Worm (Caenorhabditis elegans): ENCODE results near the gene srsx-38.
"Not testable (repeated sequence)": the region's sequence is repeated elsewhere in the genome, so short reads cannot be mapped to it uniquely, and the experiment has no call there.

Gene srsx-38

DNA sequence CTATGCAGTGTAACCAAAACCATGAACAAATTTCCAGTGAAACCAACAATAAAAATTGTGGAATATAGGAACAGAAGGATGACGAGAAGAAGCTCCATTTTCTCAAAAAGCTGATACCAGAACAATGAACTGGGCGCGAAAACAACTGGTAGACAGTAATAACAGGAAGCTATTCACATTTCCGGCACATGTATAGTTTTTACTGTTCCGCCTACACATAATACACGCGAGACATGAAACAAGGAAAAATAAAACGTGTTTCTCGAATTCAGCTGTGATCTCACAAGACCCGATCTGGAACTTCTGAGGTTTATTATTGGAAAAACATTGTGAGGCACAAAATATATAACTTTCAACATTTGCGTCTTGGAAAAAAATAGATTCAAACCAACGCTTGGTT lies 2.2 kb upstream of the srsx-38 start, which contains the start of gene srsx-36:
srsx-36 (minus strand) TSS at position 101 of the 400 bp plus-strand sequence.
- no peak for TF ChIP-seq C17E4.6 (GFP tag; IDR thresholded peaks at IDR 0.05)

DNA sequence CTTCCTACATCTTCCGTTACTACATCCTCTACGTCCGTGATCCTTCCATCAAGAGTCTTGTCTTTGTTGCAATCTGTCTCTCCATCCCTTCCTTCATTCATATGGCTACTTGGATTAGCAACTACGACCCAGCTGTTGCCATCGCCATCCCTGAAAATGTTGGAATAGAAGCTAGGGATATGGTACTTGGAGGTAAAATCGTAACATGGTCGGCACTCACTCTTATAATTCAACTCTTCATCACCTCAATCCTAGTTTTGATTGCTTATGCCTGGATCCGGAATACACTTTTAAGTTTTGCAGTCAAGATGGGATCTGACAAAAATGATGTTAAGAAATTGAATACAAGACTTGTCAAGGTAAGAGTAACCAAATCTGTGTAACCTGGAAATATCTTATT lies 3.6 kb downstream of the srsx-38 start, which contains the start of gene T26E4.18:
T26E4.18 (minus strand) TSS at position 101 of the 400 bp plus-strand sequence.
- TF ChIP-seq Y79H2A.3 (GFP tag; conservative IDR thresholded peaks at IDR 0.05); akir-1 (GFP tag; optimal IDR thresholded peaks at IDR 0.05); ekl-4 (GFP tag; IDR thresholded peaks at IDR 0.05): not testable (repeated sequence)

DNA sequence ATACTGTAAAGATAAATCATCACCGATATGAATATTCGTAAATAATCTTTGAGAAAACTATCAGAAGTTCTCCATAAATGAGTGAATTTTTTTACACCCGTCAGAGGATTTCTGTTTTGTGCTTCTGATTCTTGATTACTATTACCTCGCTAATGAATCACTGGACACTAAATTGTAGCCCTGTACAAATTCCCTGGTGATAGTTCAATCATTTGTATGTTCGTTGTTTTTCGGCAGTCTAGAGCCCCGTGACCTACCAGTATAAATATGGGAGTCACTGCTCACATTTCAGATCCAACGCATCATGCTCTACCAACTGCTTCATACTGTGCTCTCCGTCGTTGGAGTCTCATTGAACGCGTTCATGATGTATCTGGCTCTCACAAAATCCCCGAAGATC lies 4.2 kb downstream of the srsx-38 start, which contains the start of gene srd-27:
srd-27 (plus strand) TSS at position 301 of the 400 bp plus-strand sequence.
- TF ChIP-seq T26A5.8 (tag; optimal IDR thresholded peaks at IDR 0.05); rcor-1 (GFP tag; IDR thresholded peaks at IDR 0.05); F49E8.2 (tag; optimal IDR thresholded peaks at IDR 0.05; ENCODE audit: insufficient read depth): not testable (repeated sequence)

DNA sequence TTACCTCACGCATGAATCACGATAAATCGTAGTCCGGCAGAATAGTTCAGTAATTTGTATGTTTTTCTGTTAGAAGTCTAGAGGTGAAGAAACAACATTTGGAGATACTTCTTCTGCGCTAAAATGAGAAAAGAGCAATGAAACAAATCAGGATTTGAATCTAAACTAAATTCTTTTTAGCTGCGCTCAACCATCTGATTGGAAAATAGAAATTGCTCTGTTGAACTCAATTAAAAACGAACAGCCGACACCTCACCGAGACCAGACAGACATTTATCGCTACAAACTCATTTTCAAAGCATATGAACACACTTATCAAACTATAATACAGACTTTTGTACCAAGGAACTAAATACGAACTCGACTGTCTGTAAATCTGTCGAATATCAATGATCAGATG lies 4.7 kb downstream of the srsx-38 start, which contains the start of gene T26E4.9:
T26E4.9 (minus strand) TSS at position 101 of the 400 bp plus-strand sequence.
- TF ChIP-seq nfyb-1 (GFP tag; IDR thresholded peaks at IDR 0.05); nhr-90 (tag; optimal IDR thresholded peaks at IDR 0.05); nhr-80 (tag; optimal IDR thresholded peaks at IDR 0.05): not testable (repeated sequence)

DNA sequence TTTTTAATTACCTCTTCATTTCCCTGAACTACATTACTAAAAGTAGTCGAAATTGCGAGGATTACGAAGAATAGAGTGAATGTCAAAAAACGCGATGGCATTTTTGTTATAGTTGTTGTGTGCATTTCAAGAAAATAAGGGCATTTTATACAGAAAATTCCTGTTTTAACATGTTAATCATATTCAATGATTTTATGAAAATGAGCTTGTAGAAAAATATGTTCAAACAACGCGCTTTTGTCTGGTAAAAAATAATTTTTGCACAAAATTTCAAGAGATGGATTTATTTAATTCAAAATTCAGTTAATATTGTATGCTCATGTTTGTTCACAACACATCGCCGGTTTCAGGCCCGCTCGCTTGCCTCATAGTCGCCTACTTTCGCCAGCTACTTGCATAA lies 9.2 kb downstream of the srsx-38 start, which contains the start of gene T26E4.10:
T26E4.10 (minus strand) TSS at position 101 of the 400 bp plus-strand sequence.
- no peak for TF ChIP-seq mcd-1 (GFP tag; IDR thresholded peaks at IDR 0.05)
- TF ChIP-seq snpc-1.3 (tag; optimal IDR thresholded peaks at IDR 0.05; ENCODE audit: insufficient read depth), result no peak
- no peak for TF ChIP-seq egl-44 (GFP tag; IDR thresholded peaks at IDR 0.05)
- TF ChIP-seq snpc-4 (GFP tag; optimal IDR thresholded peaks at IDR 0.05), result no peak
- TF ChIP-seq snpc-4 (tag; optimal IDR thresholded peaks at IDR 0.05), result no peak
- no peak for TF ChIP-seq nhr-179 (tag; optimal IDR thresholded peaks at IDR 0.05)
- no peak for TF ChIP-seq hmg-1.2 (GFP tag; IDR thresholded peaks at IDR 0.05)

DNA sequence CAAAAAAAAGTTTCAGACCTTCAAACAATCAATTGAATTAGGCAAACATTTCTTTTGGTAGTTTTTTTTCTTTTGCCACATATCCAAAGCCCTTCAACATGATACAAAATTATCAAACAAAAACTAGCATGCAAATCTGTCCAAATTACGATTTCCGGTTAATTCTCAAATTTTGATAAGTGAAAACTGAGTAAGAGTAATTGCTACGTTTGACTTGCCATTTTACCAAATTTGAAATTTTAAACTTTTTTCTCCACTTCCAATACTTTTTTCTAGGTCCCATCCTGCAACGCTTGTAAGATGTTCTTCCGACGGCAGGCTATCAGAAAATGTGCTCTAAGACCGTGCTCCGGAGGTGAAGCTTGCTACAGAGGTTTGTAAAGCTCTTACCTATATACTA lies 11.2 kb downstream of the srsx-38 start, which contains the start of gene nhr-223:
nhr-223 (plus strand) TSS at position 301 of the 400 bp plus-strand sequence.
- TF ChIP-seq ztf-3 (GFP tag; optimal IDR thresholded peaks at IDR 0.05) (no peak), attf-5 (GFP tag; optimal IDR thresholded peaks at IDR 0.05) (no peak), fkh-3 (tag; optimal IDR thresholded peaks at IDR 0.05) (no peak), F49E8.2 (tag; optimal IDR thresholded peaks at IDR 0.05; ENCODE audit: insufficient read depth) (no peak), aptf-2 (GFP tag; conservative IDR thresholded peaks at IDR 0.05) (no peak), hsf-1 (GFP tag; IDR thresholded peaks at IDR 0.05) (no peak), Y95B8A.8 (GFP tag; IDR thresholded peaks at IDR 0.05) (no peak), sea-2 (GFP tag; IDR thresholded peaks at IDR 0.05) (no peak), tbx-9 (tag; optimal IDR thresholded peaks at IDR 0.05; ENCODE audit: borderline replicate concordance) (no peak), rpc-1 (optimal IDR thresholded peaks at IDR 0.05) (no peak), rpc-1 (tag; optimal IDR thresholded peaks at IDR 0.05) (no peak), F37B4.10 (GFP tag; IDR thresholded peaks at IDR 0.05) (no peak), ceh-100 (GFP tag; IDR thresholded peaks at IDR 0.05) (no peak), unc-130 (GFP tag; optimal IDR thresholded peaks at IDR 0.05) (no peak), zfh-2 (GFP tag; conservative IDR thresholded peaks at IDR 0.05) (no peak), snpc-1.3 (tag; optimal IDR thresholded peaks at IDR 0.05; ENCODE audit: insufficient read depth) (no peak), F23B12.7 (tag; optimal IDR thresholded peaks at IDR 0.05; ENCODE audit: insufficient read depth) (no peak), Y67H2A.10 (GFP tag; conservative IDR thresholded peaks at IDR 0.05) (no peak), dpff-1 (tag; optimal IDR thresholded peaks at IDR 0.05) (no peak), lir-1 (GFP tag; conservative IDR thresholded peaks at IDR 0.05) (no peak), Y53G8AR.9 (GFP tag; conservative IDR thresholded peaks at IDR 0.05) (no peak)
